Worm (Caenorhabditis elegans): ENCODE results near the gene T21B6.3.

ce11 chrX:10966251-10966650 lies 17.5 kb upstream of the T21B6.3 start, which contains the start of gene lge-1:
- TF ChIP-seq snpc-4 (GFP tag; optimal IDR thresholded peaks at IDR 0.05) (no peak), snpc-4 (tag; optimal IDR thresholded peaks at IDR 0.05) (no peak), F33H1.4 (GFP tag; IDR thresholded peaks at IDR 0.05) (no peak), xnd-1 (tag; optimal IDR thresholded peaks at IDR 0.05) (no peak), efl-1 (GFP tag; optimal IDR thresholded peaks at IDR 0.05) (no peak), unc-62 (GFP tag; optimal IDR thresholded peaks at IDR 0.05) (no peak), akir-1 (GFP tag; optimal IDR thresholded peaks at IDR 0.05) (no peak), dpl-1 (GFP tag; optimal IDR thresholded peaks at IDR 0.05) (no peak), F55B11.4 (tag; optimal IDR thresholded peaks at IDR 0.05; ENCODE audit: borderline replicate concordance, insufficient read depth) (no peak), F10E7.11 (tag; optimal IDR thresholded peaks at IDR 0.05) (no peak), ets-4 (GFP tag; optimal IDR thresholded peaks at IDR 0.05) (no peak), unc-130 (GFP tag; optimal IDR thresholded peaks at IDR 0.05) (no peak), nhr-90 (tag; optimal IDR thresholded peaks at IDR 0.05) (no peak), snpc-1.3 (tag; optimal IDR thresholded peaks at IDR 0.05; ENCODE audit: insufficient read depth) (no peak)

Data from whole organism, young adult.